Fruit fly (Drosophila melanogaster): ENCODE results near the gene CG7886.

Gene CG7886

dm6 chr3R:14656760-14657604 lies 14.6 kb upstream of the CG7886 start, which contains the start of gene CG3505 (continued):
- TF ChIP-seq PHDP (tag; optimal IDR thresholded peaks at IDR 0.05) = peak; percentile 27
- no peak for TF ChIP-seq pnt (GFP tag; optimal IDR thresholded peaks at IDR 0.05)
- TF ChIP-seq CG18011 (GFP tag; optimal IDR thresholded peaks at IDR 0.05) = peak; percentile 6
- no peak for TF ChIP-seq chn (GFP tag; optimal IDR thresholded peaks at IDR 0.05)
- no peak for TF ChIP-seq otp (GFP tag; IDR thresholded peaks at IDR 0.05)
- peak; percentile 22 for TF ChIP-seq HLHmδ (GFP tag; optimal IDR thresholded peaks at IDR 0.05)
- no peak for TF ChIP-seq CG10959 (GFP tag; IDR thresholded peaks at IDR 0.05)
- peak; percentile 78 for TF ChIP-seq Med (GFP tag)
- TF ChIP-seq bab2 (GFP tag; optimal IDR thresholded peaks at IDR 0.05) = peak; percentile 42
- peak; percentile 25 for TF ChIP-seq nerfin-1 (tag; optimal IDR thresholded peaks at IDR 0.05)
- TF ChIP-seq CG15514 (GFP tag; optimal IDR thresholded peaks at IDR 0.05) = peak; percentile 64
- TF ChIP-seq Ravus (GFP tag; IDR thresholded peaks at IDR 0.05) = no peak
- no peak for TF ChIP-seq crc (GFP tag; optimal IDR thresholded peaks at IDR 0.05)
- TF ChIP-seq D19A (tag; optimal IDR thresholded peaks at IDR 0.05) = peak; percentile 71
- peak; percentile 49; the same call in 1 of the 2 replicates for TF ChIP-seq Ada2b (GFP tag; IDR thresholded peaks at IDR 0.05)
- TF ChIP-seq CG5180 (GFP tag; optimal IDR thresholded peaks at IDR 0.05) = no peak
- peak; percentile 70 for TF ChIP-seq HHEX (GFP tag; optimal IDR thresholded peaks at IDR 0.05)
- TF ChIP-seq CG10147 (GFP tag; optimal IDR thresholded peaks at IDR 0.05) = peak; percentile 24
- no peak for TF ChIP-seq Mad (GFP tag; optimal IDR thresholded peaks at IDR 0.05)
- peak; percentile 60 for TF ChIP-seq CG1603 (tag; optimal IDR thresholded peaks at IDR 0.05)
- no peak for TF ChIP-seq zfh2 (GFP tag; optimal IDR thresholded peaks at IDR 0.05)
- no peak for TF ChIP-seq Atf-2 (GFP tag; optimal IDR thresholded peaks at IDR 0.05)
- TF ChIP-seq nerfin-2 (GFP tag; IDR thresholded peaks at IDR 0.05; ENCODE audit: partially characterized antibody) = no peak
- peak; percentile 24 for TF ChIP-seq CG12219 (GFP tag; optimal IDR thresholded peaks at IDR 0.05)
- peak; percentile 27 for TF ChIP-seq CG7928 (GFP tag; optimal IDR thresholded peaks at IDR 0.05)
- no peak for TF ChIP-seq CG2875 (GFP tag; optimal IDR thresholded peaks at IDR 0.05)
- no peak for TF ChIP-seq fu2 (GFP tag; optimal IDR thresholded peaks at IDR 0.05)
- TF ChIP-seq CG12942 (GFP tag; optimal IDR thresholded peaks at IDR 0.05) = peak; percentile 21
- no peak for TF ChIP-seq CG4707 (GFP tag; optimal IDR thresholded peaks at IDR 0.05)
- no peak for TF ChIP-seq CG8478 (optimal IDR thresholded peaks at IDR 0.05)
- TF ChIP-seq CG13894 (tag; optimal IDR thresholded peaks at IDR 0.05) = peak; percentile 95
- TF ChIP-seq klu (GFP tag; IDR thresholded peaks at IDR 0.05) = no peak
- TF ChIP-seq CG11093 (GFP tag; IDR thresholded peaks at IDR 0.05) = no peak
- no peak for TF ChIP-seq D (optimal IDR thresholded peaks at IDR 0.05)
- TF ChIP-seq D (GFP tag; optimal IDR thresholded peaks at IDR 0.05) = no peak
- TF ChIP-seq CG12299 (tag; optimal IDR thresholded peaks at IDR 0.05) = peak; percentile 2
- no peak for TF ChIP-seq shn (GFP tag; optimal IDR thresholded peaks at IDR 0.05)
- TF ChIP-seq CG8290 (GFP tag; optimal IDR thresholded peaks at IDR 0.05) = peak; percentile 10
- TF ChIP-seq CG8290 (tag; optimal IDR thresholded peaks at IDR 0.05) = peak in 1 of 2 experiments; percentile 38
- no peak for TF ChIP-seq ssp (GFP tag; IDR thresholded peaks at IDR 0.05)
- TF ChIP-seq CG3281 (GFP tag; optimal IDR thresholded peaks at IDR 0.05) = peak; percentile 53
- TF ChIP-seq CG32772 (GFP tag; IDR thresholded peaks at IDR 0.05) = no peak
- TF ChIP-seq Spps (tag; optimal IDR thresholded peaks at IDR 0.05) = no peak
- no peak for TF ChIP-seq CG6854 (GFP tag; optimal IDR thresholded peaks at IDR 0.05)
- no peak for TF ChIP-seq Hr51 (GFP tag; optimal IDR thresholded peaks at IDR 0.05)
- peak; percentile 16; the same call in 1 of the 3 replicates for TF ChIP-seq CG16813 (GFP tag; IDR thresholded peaks at IDR 0.05; ENCODE audit: partially characterized antibody)
- no peak for TF ChIP-seq eve (GFP tag; optimal IDR thresholded peaks at IDR 0.05)
- TF ChIP-seq CkIIα-i1 (GFP tag; IDR thresholded peaks at IDR 0.05) = no peak
- no peak for TF ChIP-seq ewg (GFP tag; optimal IDR thresholded peaks at IDR 0.05)
- peak; percentile 41 for TF ChIP-seq CG7839 (tag; optimal IDR thresholded peaks at IDR 0.05)

Data from whole organism, embryonic.